Fruit fly (Drosophila melanogaster) whole organism, embryonic: ENCODE data around the gene Pisd.
A peak's percentile ranks its signal among the peaks of the same experiment; 100 is the strongest.

ENCODE experiments used
- CG10209 ChIP-seq: fragments of 200-800 bp; sonication (Bioruptor generic); optimal IDR thresholded peaks from 3 replicates; lab custom pipeline; 2017; ENCODE audit warnings: missing biosample characterization, mild to moderate bottlenecking, missing genetic modification characterization, missing genetic modification reagents
- CG10431 ChIP-seq: fragments of 200-800 bp; sonication (Bioruptor generic); optimal IDR thresholded peaks from 3 replicates; lab custom pipeline; 2018; ENCODE audit warnings: missing biosample characterization, mild to moderate bottlenecking, missing genetic modification characterization
- CG12071 ChIP-seq: fragments of 200-800 bp; sonication (Bioruptor generic); optimal IDR thresholded peaks from 3 replicates; lab custom pipeline; 2018; ENCODE audit warnings: missing biosample characterization, mild to moderate bottlenecking, missing genetic modification characterization
- CG12219 ChIP-seq: fragments of 200-800 bp; sonication (Bioruptor generic); optimal IDR thresholded peaks from 3 replicates; lab custom pipeline; 2018; ENCODE audit warnings: missing biosample characterization, mild to moderate bottlenecking, missing genetic modification characterization
- CG12659 ChIP-seq: fragments of 200-800 bp; sonication (Bioruptor generic); optimal IDR thresholded peaks from 3 replicates; lab custom pipeline; 2017; ENCODE audit warnings: mild to moderate bottlenecking, missing biosample characterization, missing genetic modification reagents, missing genetic modification characterization
- CG12769 ChIP-seq: fragments of 200-800 bp; sonication (Bioruptor generic); optimal IDR thresholded peaks from 2 replicates; lab custom pipeline; 2019; ENCODE audit warnings: missing biosample characterization, mild to moderate bottlenecking, missing genetic modification characterization, moderate library complexity
- CG14667 ChIP-seq: fragments of 200-800 bp; sonication (Bioruptor generic); IDR thresholded peaks from 2 replicates; pipeline ENCODE4 v1.3.6; 2022; ENCODE audit warnings: missing biosample characterization, missing genetic modification characterization
- CG1529 ChIP-seq: fragments of 200-800 bp; sonication (Bioruptor generic); optimal IDR thresholded peaks from 3 replicates; lab custom pipeline; 2018; ENCODE audit warnings: missing biosample characterization, missing genetic modification characterization
- CG1792 ChIP-seq: fragments of 200-800 bp; sonication (Bioruptor generic); optimal IDR thresholded peaks from 2 replicates; lab custom pipeline; 2016; ENCODE audit warnings: missing biosample characterization, missing genetic modification characterization
- CG18764 ChIP-seq: fragments of 200-800 bp; sonication (Bioruptor generic); optimal IDR thresholded peaks from 3 replicates; lab custom pipeline; 2016; ENCODE audit warnings: missing biosample characterization, missing genetic modification characterization
- CG2116 ChIP-seq: fragments of 200-800 bp; sonication (Bioruptor generic); optimal IDR thresholded peaks from 3 replicates; lab custom pipeline; 2018; ENCODE audit warnings: missing biosample characterization, mild to moderate bottlenecking, missing genetic modification characterization
- CG2678 ChIP-seq: fragments of 200-800 bp; sonication (Bioruptor generic); optimal IDR thresholded peaks from 3 replicates; lab custom pipeline; 2019; ENCODE audit warnings: missing biosample characterization, mild to moderate bottlenecking, missing genetic modification characterization, moderate library complexity
- CG31388 ChIP-seq: fragments of 200-800 bp; sonication (Bioruptor generic); optimal IDR thresholded peaks from 2 replicates; lab custom pipeline; 2016; ENCODE audit warnings: missing biosample characterization, missing genetic modification characterization
- CG3163 ChIP-seq: fragments of 200-800 bp; sonication (Bioruptor generic); optimal IDR thresholded peaks from 3 replicates; lab custom pipeline; 2016; ENCODE audit warnings: missing biosample characterization, missing genetic modification characterization
- CG3847 ChIP-seq: fragments of 200-800 bp; sonication (Bioruptor generic); IDR thresholded peaks from 2 replicates; pipeline ENCODE4 v1.3.6; 2022; ENCODE audit warnings: missing biosample characterization, missing genetic modification characterization
- CG6254 ChIP-seq: fragments of 200-800 bp; sonication (Bioruptor generic); optimal IDR thresholded peaks from 3 replicates; lab custom pipeline; 2017; ENCODE audit warnings: mild to moderate bottlenecking, missing biosample characterization, missing genetic modification reagents, missing genetic modification characterization
- CG8478 ChIP-seq: fragments of >200 bp; optimal IDR thresholded peaks from 2 replicates; lab custom pipeline; 2018
- Deaf1 ChIP-seq: fragments of 200-800 bp; optimal IDR thresholded peaks from 3 replicates; lab custom pipeline; 2019; ENCODE audit warnings: missing biosample characterization, mild to moderate bottlenecking, missing genetic modification characterization, moderate library complexity
- Dll ChIP-seq: fragments of 200-800 bp; sonication (Bioruptor generic); IDR thresholded peaks from 4 replicates; pipeline ENCODE4 v1.3.6; 2022; ENCODE audit warnings: missing biosample characterization, missing genetic modification characterization; ENCODE audit not compliant: partially characterized antibody
- Eip74EF ChIP-seq, 2 experiments: fragments of 200-800 bp in 1 of 2; fragments of >200 bp in 1 of 2; sonication (Bioruptor generic) in 1 of 2; optimal IDR thresholded peaks; 2 replicates each; lab custom pipeline; 2017 to 2019; ENCODE audit warnings: missing biosample characterization in 2 of 2, missing genetic modification characterization in 2 of 2, mild to moderate bottlenecking in 1 of 2, moderate library complexity in 1 of 2
- Ets65A ChIP-seq: fragments of 200-800 bp; sonication (Bioruptor generic); peaks from one replicate; lab custom pipeline; 2016; ENCODE audit warnings: missing biosample characterization, missing genetic modification characterization
- HmgD ChIP-seq: fragments of 200-800 bp; sonication (Bioruptor generic); optimal IDR thresholded peaks from 3 replicates; lab custom pipeline; 2016; ENCODE audit warnings: missing biosample characterization, missing genetic modification characterization
- Nf-YC ChIP-seq: fragments of 200-800 bp; optimal IDR thresholded peaks from 3 replicates; lab custom pipeline; 2019; ENCODE audit warnings: missing biosample characterization, mild to moderate bottlenecking, missing genetic modification characterization, moderate library complexity
- Oli ChIP-seq: fragments of 200-800 bp; sonication (Bioruptor generic); optimal IDR thresholded peaks from 2 replicates; lab custom pipeline; 2018; ENCODE audit warnings: missing biosample characterization, mild to moderate bottlenecking, missing genetic modification characterization, moderate library complexity
- Ravus ChIP-seq: fragments of 200-800 bp; sonication (Bioruptor generic); IDR thresholded peaks from 2 replicates; pipeline ENCODE4 v1.3.6; 2022; ENCODE audit warnings: missing biosample characterization, missing genetic modification characterization
- Trl ChIP-seq, 3 experiments: fragments of >200 bp in 2 of 3; fragments of 200-800 bp in 1 of 3; sonication (Bioruptor generic) in 1 of 3; optimal IDR thresholded peaks; 2 replicates in 1 of 3; 3 replicates in 2 of 3; lab custom pipeline; 2016 to 2017; ENCODE audit warnings: missing biosample characterization in 1 of 3, missing genetic modification characterization in 1 of 3
- Xbp1 ChIP-seq: fragments of 200-800 bp; sonication (Bioruptor generic); optimal IDR thresholded peaks from 3 replicates; lab custom pipeline; 2016; ENCODE audit warnings: missing biosample characterization, mild to moderate bottlenecking, missing genetic modification characterization
- bowl ChIP-seq: fragments of 200-800 bp; sonication (Bioruptor generic); IDR thresholded peaks from 2 replicates; pipeline ENCODE4 v1.3.6; 2022; ENCODE audit warnings: missing biosample characterization, missing genetic modification characterization
- ewg ChIP-seq: fragments of 200-800 bp; sonication (Bioruptor generic); optimal IDR thresholded peaks from 3 replicates; lab custom pipeline; 2017; ENCODE audit warnings: mild to moderate bottlenecking, missing biosample characterization, missing genetic modification reagents, missing genetic modification characterization
- her ChIP-seq: fragments of 200-800 bp; sonication (Bioruptor generic); optimal IDR thresholded peaks from 2 replicates; lab custom pipeline; 2016; ENCODE audit warnings: missing biosample characterization, missing genetic modification characterization
- jumu ChIP-seq: fragments of 200-800 bp; sonication (Bioruptor generic); optimal IDR thresholded peaks from 3 replicates; lab custom pipeline; 2016; ENCODE audit warnings: missing biosample characterization, missing genetic modification characterization
- mld ChIP-seq: fragments of 200-800 bp; sonication (Bioruptor generic); IDR thresholded peaks from 3 replicates; pipeline ENCODE4 v1.3.6; 2022; ENCODE audit warnings: missing biosample characterization, missing genetic modification characterization; ENCODE audit not compliant: partially characterized antibody
- nerfin-2 ChIP-seq: fragments of 200-800 bp; sonication (Bioruptor generic); IDR thresholded peaks from 2 replicates; pipeline ENCODE4 v1.3.6; 2022; ENCODE audit warnings: missing biosample characterization, missing genetic modification characterization; ENCODE audit not compliant: partially characterized antibody
- pan ChIP-seq, 4 experiments: fragments of >200 bp in 3 of 4; fragments of 200-800 bp in 1 of 4; sonication (Bioruptor generic) in 1 of 4; optimal IDR thresholded peaks in 3 of 4; IDR thresholded peaks in 1 of 4; 2 replicates each; pipeline versions ENCODE4 v1.3.6 to Lab custom; 2017 to 2022; ENCODE audit warnings: missing biosample characterization in 2 of 4, missing genetic modification characterization in 2 of 4, mixed read lengths in 1 of 4
- pb ChIP-seq: fragments of 200-800 bp; sonication (Bioruptor generic); optimal IDR thresholded peaks from 3 replicates; lab custom pipeline; 2016; ENCODE audit warnings: missing biosample characterization, missing genetic modification characterization
- pros ChIP-seq: fragments of 200-800 bp; sonication (Bioruptor generic); optimal IDR thresholded peaks from 3 replicates; lab custom pipeline; 2019; ENCODE audit warnings: missing biosample characterization, mild to moderate bottlenecking, missing genetic modification characterization, moderate library complexity
- pum ChIP-seq: fragments of 200-800 bp; sonication (Bioruptor generic); optimal IDR thresholded peaks from 2 replicates; lab custom pipeline; 2016; ENCODE audit warnings: missing biosample characterization, missing genetic modification characterization
- ro ChIP-seq: fragments of 200-800 bp; sonication (Bioruptor generic); IDR thresholded peaks from 2 replicates; pipeline ENCODE4 v1.3.6; 2022; ENCODE audit warnings: missing biosample characterization, missing genetic modification characterization
- sima ChIP-seq: fragments of 200-800 bp; sonication (Bioruptor generic); optimal IDR thresholded peaks from 2 replicates; lab custom pipeline; 2016; ENCODE audit warnings: missing biosample characterization, missing genetic modification characterization
- slbo ChIP-seq: fragments of 200-800 bp; sonication (Bioruptor generic); IDR thresholded peaks from 2 replicates; pipeline ENCODE4 v1.3.6; 2022; ENCODE audit warnings: missing biosample characterization, missing genetic modification characterization
- so ChIP-seq: fragments of 200-800 bp; sonication (Bioruptor generic); IDR thresholded peaks from 3 replicates; pipeline ENCODE4 v1.3.6; 2022; ENCODE audit warnings: missing biosample characterization, missing genetic modification characterization
- sr ChIP-seq: fragments of 200-800 bp; sonication (Bioruptor generic); IDR thresholded peaks from 3 replicates; pipeline ENCODE4 v1.3.6; 2022; ENCODE audit warnings: missing biosample characterization, missing genetic modification characterization
- tio ChIP-seq: fragments of 200-800 bp; sonication (Bioruptor generic); optimal IDR thresholded peaks from 2 replicates; lab custom pipeline; 2017; ENCODE audit warnings: missing biosample characterization, missing genetic modification characterization, inconsistent platforms
- usp ChIP-seq: fragments of >200 bp; optimal IDR thresholded peaks from 2 replicates; lab custom pipeline; 2017; ENCODE audit warnings: missing biosample characterization, missing genetic modification characterization
- vfl ChIP-seq: fragments of 200-800 bp; sonication (Bioruptor generic); optimal IDR thresholded peaks from 2 replicates; lab custom pipeline; 2016; ENCODE audit warnings: missing biosample characterization, missing genetic modification characterization
- vnd ChIP-seq: fragments of 200-800 bp; sonication (Bioruptor generic); IDR thresholded peaks from 3 replicates; pipeline ENCODE4 v1.3.6; 2022; ENCODE audit warnings: missing biosample characterization, missing genetic modification characterization; ENCODE audit not compliant: partially characterized antibody
- zen ChIP-seq: fragments of 200-800 bp; sonication (Bioruptor generic); optimal IDR thresholded peaks from 3 replicates; lab custom pipeline; 2018; ENCODE audit warnings: missing biosample characterization, mild to moderate bottlenecking, missing genetic modification characterization, moderate library complexity

The Pisd gene

dm6 chr3R:24099039-24100026, 48.8 kb downstream of the Pisd start (continued):
- TF ChIP-seq her (GFP tag; lab: Kevin White, UChicago) (peak; percentile 68), so (peak; percentile 78), Ets65A (peak; percentile 97), ewg (GFP tag; lab: Kevin White, UChicago) (peak; percentile 61), CG12769 (tag; lab: Kevin White, UChicago) (peak; percentile 89), slbo (GFP tag; lab: Robert Waterston, UW) (peak; percentile 95), Deaf1 (peak; percentile 40), pan (optimal IDR thresholded peaks at IDR 0.05; lab: Kevin White, UChicago) (no peak), pan (GFP tag; optimal IDR thresholded peaks at IDR 0.05 in 1 of 2, IDR thresholded peaks at IDR 0.05 in 1 of 2) (peak in 1 of 2 experiments; percentile 90), sima (GFP tag; lab: Kevin White, UChicago) (peak; percentile 23), CG12219 (GFP tag; lab: Kevin White, UChicago) (peak; percentile 75), tio (peak; percentile 80), Eip74EF (GFP tag; optimal IDR thresholded peaks at IDR 0.05; lab: Kevin White, UChicago) (peak in 1 of 2 experiments; percentile 45), nerfin-2 (GFP tag; lab: Robert Waterston, UW) (no peak), CG2116 (GFP tag; lab: Kevin White, UChicago) (peak; percentile 35), Ravus (GFP tag; lab: Robert Waterston, UW) (peak; percentile 54; the same call in 1 of the 2 replicates), vfl (peak; percentile 23), usp (GFP tag; lab: Kevin White, UChicago) (no peak), sr (GFP tag; lab: Robert Waterston, UW) (peak; percentile 40; the same call in 2 of the 3 replicates), mld (GFP tag; lab: Robert Waterston, UW) (no peak), CG31388 (GFP tag; lab: Kevin White, UChicago) (peak; percentile 59), pum (GFP tag; lab: Kevin White, UChicago) (peak; percentile 66), jumu (GFP tag; lab: Kevin White, UChicago) (peak; percentile 71), Nf-YC (tag; lab: Kevin White, UChicago) (no peak), CG8478 (lab: Kevin White, UChicago) (no peak), CG6254 (GFP tag; lab: Kevin White, UChicago) (peak; percentile 68), CG10209 (GFP tag; lab: Kevin White, UChicago) (peak; percentile 81), CG3847 (GFP tag; lab: Robert Waterston, UW) (peak; percentile 76), CG1529 (GFP tag; lab: Kevin White, UChicago) (peak; percentile 17), Trl (optimal IDR thresholded peaks at IDR 0.05; lab: Kevin White, UChicago) (no peak), Trl (GFP tag; optimal IDR thresholded peaks at IDR 0.05; lab: Kevin White, UChicago) (peak; percentile 65), pros (no peak), HmgD (GFP tag; lab: Kevin White, UChicago) (no peak), zen (tag; lab: Kevin White, UChicago) (peak; percentile 50), CG2678 (tag; lab: Kevin White, UChicago) (peak; percentile 79), pb (peak; percentile 69), ro (0 out of 2 replicates have a peak, but pooled peaks have one; percentile 18), CG12071 (GFP tag; lab: Kevin White, UChicago) (peak; percentile 71), CG12659 (GFP tag; lab: Kevin White, UChicago) (peak; percentile 74), Dll (no peak), CG10431 (GFP tag; lab: Kevin White, UChicago) (no peak), bowl (GFP tag; lab: Robert Waterston, UW) (0 out of 2 replicates have a peak, but pooled peaks have one; percentile 50), CG1792 (peak; percentile 15), CG18764 (GFP tag; lab: Kevin White, UChicago) (peak; percentile 65), Oli (peak; percentile 82), vnd (GFP tag; lab: Robert Waterston, UW) (no peak), CG3163 (GFP tag; lab: Kevin White, UChicago) (peak; percentile 29), CG14667 (GFP tag; lab: Robert Waterston, UW) (peak; percentile 49; the same call in 1 of the 2 replicates), Xbp1 (GFP tag; lab: Kevin White, UChicago) (peak; percentile 79)
